Fruit fly (Drosophila melanogaster): ENCODE results near the gene Elovl7.

Gene Elovl7

dm6 chr3R:7962778-7963494, 32.7 kb downstream of the Elovl7 start (continued):
- TF ChIP-seq hbn (GFP tag; IDR thresholded peaks at IDR 0.05; ENCODE audit: partially characterized antibody) (no peak), CG8944 (GFP tag; optimal IDR thresholded peaks at IDR 0.05) (no peak), CG18619 (GFP tag; optimal IDR thresholded peaks at IDR 0.05) (peak; percentile 58), CG34376 (GFP tag; optimal IDR thresholded peaks at IDR 0.05) (no peak), CG9437 (GFP tag; optimal IDR thresholded peaks at IDR 0.05) (peak; percentile 76), lilli (GFP tag; optimal IDR thresholded peaks at IDR 0.05) (no peak), fd3F (GFP tag; optimal IDR thresholded peaks at IDR 0.05) (no peak), Side (GFP tag; optimal IDR thresholded peaks at IDR 0.05) (no peak), CG9817 (tag; optimal IDR thresholded peaks at IDR 0.05) (no peak), gsb (GFP tag; IDR thresholded peaks at IDR 0.05) (no peak), ash1 (GFP tag; optimal IDR thresholded peaks at IDR 0.05) (no peak), hkb (optimal IDR thresholded peaks at IDR 0.05) (no peak), hkb (GFP tag; IDR thresholded peaks at IDR 0.05) (no peak), emc (GFP tag; optimal IDR thresholded peaks at IDR 0.05) (no peak), pho (GFP tag; optimal IDR thresholded peaks at IDR 0.05) (no peak), dpn (GFP tag; optimal IDR thresholded peaks at IDR 0.05) (no peak), CG3407 (GFP tag; optimal IDR thresholded peaks at IDR 0.05) (peak; percentile 63), CG14667 (GFP tag; IDR thresholded peaks at IDR 0.05) (peak; percentile 25; the same call in 1 of the 2 replicates), D19A (tag; optimal IDR thresholded peaks at IDR 0.05) (peak; percentile 56), D (optimal IDR thresholded peaks at IDR 0.05) (no peak), D (GFP tag; optimal IDR thresholded peaks at IDR 0.05) (peak; percentile 85), CG4360 (GFP tag; IDR thresholded peaks at IDR 0.05) (peak; percentile 47), bcd (GFP tag; optimal IDR thresholded peaks at IDR 0.05) (peak; percentile 45), peb (GFP tag; IDR thresholded peaks at IDR 0.05) (peak; percentile 16; the same call in 1 of the 2 replicates), Hmx (GFP tag; optimal IDR thresholded peaks at IDR 0.05) (no peak), Sin3A (optimal IDR thresholded peaks at IDR 0.05) (no peak), ERR (GFP tag; optimal IDR thresholded peaks at IDR 0.05) (no peak), usp (GFP tag; optimal IDR thresholded peaks at IDR 0.05) (no peak), CG8290 (GFP tag; optimal IDR thresholded peaks at IDR 0.05) (no peak), CG8290 (tag; optimal IDR thresholded peaks at IDR 0.05) (no peak), amos (GFP tag; IDR thresholded peaks at IDR 0.05; ENCODE audit: partially characterized antibody) (no peak), CG3281 (GFP tag; optimal IDR thresholded peaks at IDR 0.05) (no peak), Kr (GFP tag; optimal IDR thresholded peaks at IDR 0.05) (no peak), CG13624 (GFP tag; optimal IDR thresholded peaks at IDR 0.05) (no peak), CG7963 (GFP tag; IDR thresholded peaks at IDR 0.05; ENCODE audit: partially characterized antibody) (no peak), vvl (GFP tag; IDR thresholded peaks at IDR 0.05) (no peak), crol (GFP tag; IDR thresholded peaks at IDR 0.05) (no peak), CG32532 (GFP tag; IDR thresholded peaks at IDR 0.05) (no peak), cato (GFP tag; optimal IDR thresholded peaks at IDR 0.05; ENCODE audit: borderline replicate concordance) (peak; percentile 42), CG17829 (tag; optimal IDR thresholded peaks at IDR 0.05) (peak; percentile 72), psq (GFP tag; optimal IDR thresholded peaks at IDR 0.05) (no peak), crc (GFP tag; optimal IDR thresholded peaks at IDR 0.05) (no peak), her (GFP tag; optimal IDR thresholded peaks at IDR 0.05) (no peak), CG42726 (GFP tag; IDR thresholded peaks at IDR 0.05; ENCODE audit: partially characterized antibody) (no peak), Dll (GFP tag; IDR thresholded peaks at IDR 0.05; ENCODE audit: partially characterized antibody) (no peak), lab (GFP tag; optimal IDR thresholded peaks at IDR 0.05) (no peak), CG3726 (GFP tag; IDR thresholded peaks at IDR 0.05) (no peak), CG10147 (GFP tag; optimal IDR thresholded peaks at IDR 0.05) (no peak), C15 (GFP tag; IDR thresholded peaks at IDR 0.05) (no peak), Nf-YA (GFP tag; IDR thresholded peaks at IDR 0.05) (no peak), HHEX (GFP tag; optimal IDR thresholded peaks at IDR 0.05) (no peak), CG33557 (GFP tag; optimal IDR thresholded peaks at IDR 0.05) (peak; percentile 72)

Measured in whole organism, embryonic.